Fruit fly (Drosophila melanogaster) whole organism, embryonic: Measurements from ENCODE around the gene Cpr78Cb.

ENCODE experiments used
- Adf1 ChIP-seq: fragments of 200-800 bp; sonication (Bioruptor generic); IDR thresholded peaks from 2 replicates; pipeline ENCODE4 v1.3.6; 2022; ENCODE audit warnings: missing biosample characterization, missing genetic modification characterization
- Awh ChIP-seq: fragments of 200-800 bp; sonication (Bioruptor generic); IDR thresholded peaks from 2 replicates; pipeline ENCODE4, ENCODE4 v1.3.6; 2022; ENCODE audit warnings: missing biosample characterization, missing genetic modification characterization
- B-H2 ChIP-seq: fragments of 200-800 bp; sonication (Bioruptor generic); optimal IDR thresholded peaks from 2 replicates; lab custom pipeline; 2018; ENCODE audit warnings: missing biosample characterization, mild to moderate bottlenecking, missing genetic modification characterization
- BEAF-32 ChIP-seq: fragments of 200-800 bp; sonication (Bioruptor generic); optimal IDR thresholded peaks from 3 replicates; lab custom pipeline; 2017; ENCODE audit warnings: missing biosample characterization, missing genetic modification characterization, mild to moderate bottlenecking, moderate library complexity, missing genetic modification reagents
- CG10209 ChIP-seq: fragments of 200-800 bp; sonication (Bioruptor generic); optimal IDR thresholded peaks from 3 replicates; lab custom pipeline; 2017; ENCODE audit warnings: missing biosample characterization, mild to moderate bottlenecking, missing genetic modification characterization, missing genetic modification reagents
- CG10431 ChIP-seq: fragments of 200-800 bp; sonication (Bioruptor generic); optimal IDR thresholded peaks from 3 replicates; lab custom pipeline; 2018; ENCODE audit warnings: missing biosample characterization, mild to moderate bottlenecking, missing genetic modification characterization
- CG10979 ChIP-seq: fragments of 200-800 bp; sonication (Bioruptor generic); optimal IDR thresholded peaks from 2 replicates; lab custom pipeline; 2018; ENCODE audit warnings: missing biosample characterization, mild to moderate bottlenecking, missing genetic modification characterization, moderate library complexity
- CG11085 ChIP-seq: fragments of 200-800 bp; sonication (Bioruptor generic); IDR thresholded peaks from 2 replicates; pipeline ENCODE4 v1.3.6; 2022; ENCODE audit warnings: missing biosample characterization, missing genetic modification characterization
- CG11247 ChIP-seq: fragments of 200-800 bp; sonication (Bioruptor generic); IDR thresholded peaks from 2 replicates; pipeline ENCODE4 v1.3.6; 2022; ENCODE audit warnings: missing biosample characterization, missing genetic modification characterization
- CG11456 ChIP-seq: fragments of 200-800 bp; sonication (Bioruptor generic); IDR thresholded peaks from 3 replicates; pipeline ENCODE4 v1.3.6; 2022; ENCODE audit warnings: missing biosample characterization, missing genetic modification characterization
- CG1233 ChIP-seq: fragments of 200-800 bp; sonication (Bioruptor generic); optimal IDR thresholded peaks from 4 replicates; lab custom pipeline; 2018; ENCODE audit warnings: missing biosample characterization, mild to moderate bottlenecking, missing genetic modification characterization
- CG13424 ChIP-seq: fragments of 200-800 bp; sonication (Bioruptor generic); optimal IDR thresholded peaks from 2 replicates; lab custom pipeline; 2019; ENCODE audit warnings: missing biosample characterization, mild to moderate bottlenecking, missing genetic modification characterization, moderate library complexity
- CG15696 ChIP-seq: fragments of 200-800 bp; sonication (Bioruptor generic); optimal IDR thresholded peaks from 2 replicates; lab custom pipeline; 2019; ENCODE audit warnings: missing biosample characterization, mild to moderate bottlenecking, missing genetic modification characterization, moderate library complexity
- CG17186 ChIP-seq: fragments of 200-800 bp; sonication (Bioruptor generic); optimal IDR thresholded peaks from 3 replicates; lab custom pipeline; 2017; ENCODE audit warnings: missing biosample characterization, missing genetic modification reagents, missing genetic modification characterization
- CG2202 ChIP-seq: fragments of 200-800 bp; sonication (Bioruptor generic); optimal IDR thresholded peaks from 2 replicates; lab custom pipeline; 2018; ENCODE audit warnings: missing biosample characterization, mild to moderate bottlenecking, missing genetic modification characterization
- CG31224 ChIP-seq: fragments of 200-800 bp; sonication (Bioruptor generic); IDR thresholded peaks from 2 replicates; pipeline ENCODE4 v1.3.6; 2022; ENCODE audit warnings: missing biosample characterization, missing genetic modification characterization
- CG32532 ChIP-seq: fragments of 200-800 bp; sonication (Bioruptor generic); IDR thresholded peaks from 2 replicates; pipeline ENCODE4 v1.3.6; 2022; ENCODE audit warnings: missing biosample characterization, missing genetic modification characterization
- CG43689 ChIP-seq: fragments of 200-800 bp; sonication (Bioruptor generic); IDR thresholded peaks from 2 replicates; pipeline ENCODE4 v1.3.6; 2022; ENCODE audit warnings: missing biosample characterization, missing genetic modification characterization
- CG6813 ChIP-seq: fragments of 200-800 bp; sonication (Bioruptor generic); optimal IDR thresholded peaks from 2 replicates; lab custom pipeline; 2017; ENCODE audit warnings: missing biosample characterization, missing genetic modification characterization, mild to moderate bottlenecking, moderate library complexity, missing genetic modification reagents
- CG7928 ChIP-seq: fragments of 200-800 bp; sonication (Bioruptor generic); optimal IDR thresholded peaks from 2 replicates; lab custom pipeline; 2017; ENCODE audit warnings: missing biosample characterization, mild to moderate bottlenecking, missing genetic modification characterization
- CG8478 ChIP-seq: fragments of >200 bp; optimal IDR thresholded peaks from 2 replicates; lab custom pipeline; 2018
- CG8765 ChIP-seq: fragments of 200-800 bp; sonication (Bioruptor generic); IDR thresholded peaks from 2 replicates; pipeline ENCODE4 v1.3.6; 2022; ENCODE audit warnings: missing biosample characterization, missing genetic modification characterization
- CG9727 ChIP-seq: fragments of 200-800 bp; sonication (Bioruptor generic); optimal IDR thresholded peaks from 3 replicates; lab custom pipeline; 2017; ENCODE audit warnings: missing biosample characterization, mild to moderate bottlenecking, missing genetic modification characterization
- CG9817 ChIP-seq: fragments of 200-800 bp; sonication (Bioruptor generic); optimal IDR thresholded peaks from 2 replicates; lab custom pipeline; 2018; ENCODE audit warnings: missing biosample characterization, mild to moderate bottlenecking, missing genetic modification characterization, moderate library complexity
- CG9876 ChIP-seq: fragments of 200-800 bp; sonication (Bioruptor generic); optimal IDR thresholded peaks from 2 replicates; lab custom pipeline; 2016; ENCODE audit warnings: missing biosample characterization, missing genetic modification characterization
- Dll ChIP-seq: fragments of 200-800 bp; sonication (Bioruptor generic); IDR thresholded peaks from 4 replicates; pipeline ENCODE4 v1.3.6; 2022; ENCODE audit warnings: missing biosample characterization, missing genetic modification characterization; ENCODE audit not compliant: partially characterized antibody
- Dp ChIP-seq: fragments of 200-800 bp; sonication (Bioruptor generic); optimal IDR thresholded peaks from 2 replicates; lab custom pipeline; 2018; ENCODE audit warnings: missing biosample characterization, mild to moderate bottlenecking, missing genetic modification characterization, moderate library complexity
- Drgx ChIP-seq: fragments of 200-800 bp; sonication (Bioruptor generic); IDR thresholded peaks from 2 replicates; pipeline ENCODE4 v1.3.6; 2022; ENCODE audit warnings: missing biosample characterization, missing genetic modification characterization
- Hmr ChIP-seq: fragments of 200-800 bp; sonication (Bioruptor generic); optimal IDR thresholded peaks from 3 replicates; lab custom pipeline; 2017; ENCODE audit warnings: mild to moderate bottlenecking, missing biosample characterization, missing genetic modification reagents, missing genetic modification characterization
- Hmx ChIP-seq: fragments of 200-800 bp; sonication (Bioruptor generic); optimal IDR thresholded peaks from 2 replicates; lab custom pipeline; 2016; ENCODE audit warnings: missing biosample characterization, missing genetic modification characterization
- Stat92E ChIP-seq, 3 experiments: fragments of >200 bp in 2 of 3; fragments of 200-800 bp in 1 of 3; sonication (Bioruptor generic) in 1 of 3; optimal IDR thresholded peaks; 2 replicates each; lab custom pipeline; 2017 to 2019; ENCODE audit warnings: missing biosample characterization in 3 of 3, missing genetic modification characterization in 3 of 3, mild to moderate bottlenecking in 1 of 3, moderate library complexity in 1 of 3
- Vsx1 ChIP-seq: fragments of 200-800 bp; sonication (Bioruptor generic); optimal IDR thresholded peaks from 2 replicates; lab custom pipeline; 2017; ENCODE audit warnings: missing biosample characterization, mild to moderate bottlenecking, missing genetic modification characterization, missing genetic modification reagents
- aop ChIP-seq: fragments of 200-800 bp; sonication (Bioruptor generic); IDR thresholded peaks from 2 replicates; pipeline ENCODE4 v1.3.6; 2022; ENCODE audit warnings: missing biosample characterization, missing genetic modification characterization
- ara ChIP-seq: fragments of 200-800 bp; sonication (Bioruptor generic); IDR thresholded peaks from 2 replicates; pipeline ENCODE4 v1.3.6; 2022; ENCODE audit warnings: missing biosample characterization, missing genetic modification characterization
- ato ChIP-seq: fragments of 200-800 bp; sonication (Bioruptor generic); IDR thresholded peaks from 2 replicates; pipeline ENCODE4 v1.3.6; 2022; ENCODE audit warnings: missing biosample characterization, missing genetic modification characterization; ENCODE audit not compliant: partially characterized antibody
- dmrt99B ChIP-seq: fragments of 200-800 bp; sonication (Bioruptor generic); optimal IDR thresholded peaks from 2 replicates; lab custom pipeline; 2018; ENCODE audit warnings: missing biosample characterization, mild to moderate bottlenecking, missing genetic modification characterization, moderate library complexity
- eyg ChIP-seq: fragments of 200-800 bp; sonication (Bioruptor generic); optimal IDR thresholded peaks from 3 replicates; lab custom pipeline; 2016; ENCODE audit warnings: missing biosample characterization, missing genetic modification characterization
- h ChIP-seq: fragments of >200 bp; optimal IDR thresholded peaks from 2 replicates; lab custom pipeline; 2017
- ind ChIP-seq: fragments of 200-800 bp; sonication (Bioruptor generic); optimal IDR thresholded peaks from 3 replicates; lab custom pipeline; 2016; ENCODE audit warnings: missing biosample characterization, missing genetic modification characterization
- lilli ChIP-seq: fragments of 200-800 bp; sonication (Bioruptor generic); optimal IDR thresholded peaks from 3 replicates; lab custom pipeline; 2016; ENCODE audit warnings: missing biosample characterization, missing genetic modification characterization
- nerfin-1 ChIP-seq: fragments of 200-800 bp; sonication (Bioruptor generic); optimal IDR thresholded peaks from 3 replicates; lab custom pipeline; 2019; ENCODE audit warnings: missing biosample characterization, mild to moderate bottlenecking, missing genetic modification characterization, moderate library complexity
- phol ChIP-seq: fragments of 200-800 bp; sonication (Bioruptor generic); optimal IDR thresholded peaks from 3 replicates; lab custom pipeline; 2018; ENCODE audit warnings: missing biosample characterization, mild to moderate bottlenecking, missing genetic modification characterization, moderate library complexity
- repo ChIP-seq: fragments of 200-800 bp; sonication (Bioruptor generic); optimal IDR thresholded peaks from 2 replicates; lab custom pipeline; 2016; ENCODE audit warnings: missing biosample characterization, missing genetic modification characterization
- stwl ChIP-seq: fragments of 200-800 bp; sonication (Bioruptor generic); optimal IDR thresholded peaks from 3 replicates; lab custom pipeline; 2018; ENCODE audit warnings: missing biosample characterization, mild to moderate bottlenecking, missing genetic modification characterization, moderate library complexity
- toy ChIP-seq: fragments of 200-800 bp; sonication (Bioruptor generic); IDR thresholded peaks from 2 replicates; pipeline ENCODE4 v1.3.6; 2022; ENCODE audit warnings: missing biosample characterization, missing genetic modification characterization
- unpg ChIP-seq: fragments of 200-800 bp; sonication (Bioruptor generic); optimal IDR thresholded peaks from 3 replicates; lab custom pipeline; 2018; ENCODE audit warnings: missing biosample characterization, mild to moderate bottlenecking, missing genetic modification characterization, moderate library complexity
- vnd ChIP-seq: fragments of 200-800 bp; sonication (Bioruptor generic); IDR thresholded peaks from 3 replicates; pipeline ENCODE4 v1.3.6; 2022; ENCODE audit warnings: missing biosample characterization, missing genetic modification characterization; ENCODE audit not compliant: partially characterized antibody
- wek ChIP-seq: fragments of 200-800 bp; sonication (Bioruptor generic); optimal IDR thresholded peaks from 3 replicates; lab custom pipeline; 2018; ENCODE audit warnings: missing biosample characterization, mild to moderate bottlenecking, missing genetic modification characterization, moderate library complexity

Cpr78Cb gene

DNA sequence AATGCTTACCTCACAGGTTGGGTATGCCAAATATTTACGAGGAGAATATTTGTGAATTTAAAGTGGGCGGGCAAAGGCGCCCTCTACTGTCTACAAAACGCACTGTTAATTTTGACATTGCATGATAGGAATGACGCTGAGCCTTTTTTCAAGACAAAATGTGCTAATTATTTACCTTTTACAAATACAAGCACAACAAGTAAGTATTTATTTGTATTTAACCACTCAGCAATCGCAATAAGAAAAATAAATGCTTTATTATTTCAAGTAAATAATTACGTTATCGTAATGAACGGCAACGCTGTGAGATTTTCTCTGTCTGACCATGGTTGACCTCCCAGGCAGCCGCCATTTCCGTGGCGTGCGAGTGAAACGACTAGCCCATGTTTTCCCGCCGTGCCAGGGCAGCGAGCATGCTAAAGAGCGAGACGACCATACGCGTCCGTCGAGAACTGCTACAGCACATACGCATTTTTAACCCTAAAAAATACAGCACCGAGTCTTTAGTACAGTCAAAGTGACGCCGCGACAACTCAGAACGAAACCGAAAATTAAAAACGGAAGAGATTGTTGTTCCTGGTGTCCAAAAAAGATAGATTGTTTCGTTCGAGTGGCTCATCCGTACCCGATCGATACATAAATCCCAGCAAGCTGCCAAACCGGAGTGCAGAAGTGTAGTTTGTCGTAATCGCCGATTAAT lies 8.5 kb upstream of the Cpr78Cb start, which contains the start of the genes CG12974 and pzg (continued):
- TF ChIP-seq CG6813 (GFP tag; lab: Kevin White, UChicago) (peak; percentile 38), Dp (GFP tag; lab: Kevin White, UChicago) (peak; percentile 89), ara (peak; percentile 82), CG2202 (tag; lab: Kevin White, UChicago) (peak; percentile 7), B-H2 (GFP tag; lab: Kevin White, UChicago) (peak; percentile 81), CG17186 (GFP tag; lab: Kevin White, UChicago) (peak; percentile 61), CG15696 (peak; percentile 94), repo (peak; percentile 51), CG1233 (GFP tag; lab: Kevin White, UChicago) (peak; percentile 74), CG7928 (peak; percentile 69), unpg (GFP tag; lab: Kevin White, UChicago) (peak; percentile 74), CG9727 (GFP tag; lab: Kevin White, UChicago) (peak; percentile 92), CG11247 (GFP tag; lab: Robert Waterston, UW) (peak; percentile 73), h (no peak), phol (tag; lab: Kevin White, UChicago) (peak; percentile 100), CG43689 (GFP tag; lab: Robert Waterston, UW) (peak; percentile 69), ato (GFP tag; lab: Robert Waterston, UW) (peak; percentile 67; the same call in 1 of the 2 replicates), CG10431 (GFP tag; lab: Kevin White, UChicago) (peak; percentile 63), CG10979 (tag; lab: Kevin White, UChicago) (peak; percentile 93), vnd (GFP tag; lab: Robert Waterston, UW) (peak; percentile 73), nerfin-1 (tag; lab: Kevin White, UChicago) (peak; percentile 78), Drgx (GFP tag; lab: Robert Waterston, UW) (peak; percentile 38; the same call in 1 of the 2 replicates), BEAF-32 (peak; percentile 69), CG9876 (GFP tag; lab: Kevin White, UChicago) (peak; percentile 94), CG11456 (GFP tag; lab: Robert Waterston, UW) (peak; percentile 83), Hmr (GFP tag; lab: Kevin White, UChicago) (peak; percentile 83), aop (GFP tag; lab: Robert Waterston, UW) (no peak; the same call in 1 of the 2 replicates), eyg (peak; percentile 57), Dll (GFP tag; lab: Robert Waterston, UW) (peak; percentile 69; the same call in 3 of the 4 replicates), Vsx1 (peak; percentile 61), Awh (GFP tag; lab: Robert Waterston, UW) (peak; percentile 21; the same call in 1 of the 2 replicates), Stat92E (GFP tag; optimal IDR thresholded peaks at IDR 0.05; lab: Kevin White, UChicago) (peak in 1 of 3 experiments; percentile 32), CG32532 (GFP tag; lab: Robert Waterston, UW) (peak; percentile 76), CG31224 (GFP tag; lab: Robert Waterston, UW) (peak; percentile 48; the same call in 1 of the 2 replicates), CG9817 (tag; lab: Kevin White, UChicago) (peak; percentile 87), CG8765 (GFP tag; lab: Robert Waterston, UW) (peak; percentile 86), CG10209 (peak; percentile 77), CG8478 (peak; percentile 94), CG11085 (GFP tag; lab: Robert Waterston, UW) (peak; percentile 59; the same call in 1 of the 2 replicates), Hmx (GFP tag; lab: Kevin White, UChicago) (no peak), stwl (tag; lab: Kevin White, UChicago) (peak; percentile 61), Adf1 (peak; percentile 54), wek (peak; percentile 19), toy (GFP tag; lab: Robert Waterston, UW) (peak; percentile 53; the same call in 1 of the 2 replicates), ind (peak; percentile 64), lilli (GFP tag; lab: Kevin White, UChicago) (peak; percentile 78), CG13424 (tag; lab: Kevin White, UChicago) (peak; percentile 96), dmrt99B (tag; lab: Kevin White, UChicago) (no peak)
